Worm (Caenorhabditis elegans) whole organism, midembryonic: ENCODE data around the gene pmp-3.

Source experiments
- flt-1 ChIP-seq: fragments of 200-800 bp; sonication (Bioruptor generic); IDR thresholded peaks from 2 replicates; pipeline ENCODE4 v1.3.6; 2022; ENCODE audit warnings: missing genetic modification characterization, missing compliant biosample characterization
- klf-2 ChIP-seq: fragments of 200-800 bp; sonication (Bioruptor generic); conservative IDR thresholded peaks from 2 replicates; pipeline ENCODE4 v1.3.6; 2022; ENCODE audit warnings: missing genetic modification reagents, missing genetic modification characterization, missing compliant biosample characterization
- med-1 ChIP-seq: sonication (generic microtip); optimal IDR thresholded peaks from 2 replicates; lab custom pipeline; 2017; ENCODE audit warnings: missing genetic modification characterization, mild to moderate bottlenecking, missing compliant biosample characterization, antibody characterized with exemption, missing genetic modification reagents; ENCODE audit not compliant: insufficient read depth
- ztf-29 ChIP-seq: fragments of 200-800 bp; sonication (Bioruptor generic); IDR thresholded peaks from 2 replicates; pipeline ENCODE4 v1.3.6; 2022; ENCODE audit warnings: missing genetic modification reagents, missing genetic modification characterization, missing compliant biosample characterization

- TF ChIP-seq ztf-29 (GFP tag; lab: Robert Waterston, UW), result no peak
- TF ChIP-seq med-1 (GFP tag; lab: Kevin White, UChicago), result no peak
- TF ChIP-seq klf-2, result no peak
- TF ChIP-seq flt-1 (GFP tag; lab: Robert Waterston, UW), result no peak
These were observed 39.9 kb downstream of the pmp-3 start for ce11 chrV:14686231-14687105.
